Fruit fly (Drosophila melanogaster): ENCODE results near the gene VAChT.

The VAChT gene

DNA sequence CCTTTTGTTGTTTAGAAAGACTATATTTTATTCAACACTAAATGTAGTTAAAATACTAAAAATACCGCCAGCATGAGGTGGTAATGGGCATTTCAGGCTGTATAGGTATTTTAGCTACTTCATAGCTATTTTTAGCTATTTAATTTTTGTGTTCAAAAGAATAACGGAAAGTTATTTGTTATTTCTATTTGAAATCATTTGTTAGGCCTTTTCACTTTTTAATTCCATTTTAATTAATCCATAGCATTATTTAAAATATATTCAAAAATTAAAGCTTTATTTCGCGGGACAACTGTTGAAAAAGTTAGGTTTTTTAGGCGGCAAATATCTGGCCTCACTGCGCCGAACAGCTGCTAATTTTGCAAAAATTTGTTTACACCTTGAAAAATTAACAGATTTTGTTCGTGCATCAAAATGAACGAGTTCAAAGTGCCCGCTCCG lies 27.8 kb upstream of the VAChT start, which contains the start of the genes dind and CG7706 (continued):
- TF ChIP-seq ssp (GFP tag; IDR thresholded peaks at IDR 0.05) (peak; percentile 86), BEAF-32 (GFP tag; optimal IDR thresholded peaks at IDR 0.05) (peak; percentile 27), TFAM (GFP tag; optimal IDR thresholded peaks at IDR 0.05) (no peak), CG1832 (GFP tag; optimal IDR thresholded peaks at IDR 0.05) (no peak), Vsx1 (GFP tag; optimal IDR thresholded peaks at IDR 0.05) (no peak), pum (GFP tag; optimal IDR thresholded peaks at IDR 0.05) (no peak), en (GFP tag; optimal IDR thresholded peaks at IDR 0.05) (no peak), nom (GFP tag; optimal IDR thresholded peaks at IDR 0.05) (no peak), CG10462 (GFP tag; optimal IDR thresholded peaks at IDR 0.05) (no peak), slbo (GFP tag; IDR thresholded peaks at IDR 0.05) (peak; percentile 42; the same call in 1 of the 2 replicates), btn (GFP tag; optimal IDR thresholded peaks at IDR 0.05) (no peak), CG16813 (GFP tag; IDR thresholded peaks at IDR 0.05; ENCODE audit: partially characterized antibody) (no peak), HmgZ (tag; optimal IDR thresholded peaks at IDR 0.05) (peak; percentile 15), Med (GFP tag) (peak; percentile 3), sim (GFP tag; IDR thresholded peaks at IDR 0.05) (no peak), Lhr (GFP tag; optimal IDR thresholded peaks at IDR 0.05) (no peak), CG8089 (GFP tag; optimal IDR thresholded peaks at IDR 0.05) (no peak), CG11560 (tag; IDR thresholded peaks at IDR 0.05) (no peak), Nf-YA (GFP tag; IDR thresholded peaks at IDR 0.05) (no peak), eyg (GFP tag; optimal IDR thresholded peaks at IDR 0.05) (no peak), Doc3 (GFP tag; IDR thresholded peaks at IDR 0.05; ENCODE audit: partially characterized antibody) (no peak), CoRest (tag; optimal IDR thresholded peaks at IDR 0.05) (peak; percentile 44), CG13775 (GFP tag; optimal IDR thresholded peaks at IDR 0.05) (peak; percentile 15), CG2116 (GFP tag; optimal IDR thresholded peaks at IDR 0.05) (peak; percentile 54), CG5953 (GFP tag; IDR thresholded peaks at IDR 0.05) (no peak), crp (GFP tag; optimal IDR thresholded peaks at IDR 0.05) (peak; percentile 32 to 89), CG9727 (GFP tag; optimal IDR thresholded peaks at IDR 0.05) (no peak), CG17328 (GFP tag; IDR thresholded peaks at IDR 0.05) (no peak), pan (optimal IDR thresholded peaks at IDR 0.05) (no peak), pan (GFP tag; optimal IDR thresholded peaks at IDR 0.05 in 1 of 2, IDR thresholded peaks at IDR 0.05 in 1 of 2) (no peak), CG14965 (GFP tag; optimal IDR thresholded peaks at IDR 0.05; ENCODE audit: borderline replicate concordance) (no peak), D (optimal IDR thresholded peaks at IDR 0.05) (no peak), D (GFP tag; optimal IDR thresholded peaks at IDR 0.05) (no peak), CG5245 (GFP tag; optimal IDR thresholded peaks at IDR 0.05) (no peak), MESR4 (GFP tag; optimal IDR thresholded peaks at IDR 0.05) (no peak), CG10979 (tag; optimal IDR thresholded peaks at IDR 0.05) (peak; percentile 6), Dll (GFP tag; IDR thresholded peaks at IDR 0.05; ENCODE audit: partially characterized antibody) (no peak), gfzf (GFP tag; optimal IDR thresholded peaks at IDR 0.05) (peak; percentile 72), pho (GFP tag; optimal IDR thresholded peaks at IDR 0.05) (no peak), gt (GFP tag; IDR thresholded peaks at IDR 0.05) (no peak), row (GFP tag; IDR thresholded peaks at IDR 0.05) (peak; percentile 72), HLH54F (GFP tag; optimal IDR thresholded peaks at IDR 0.05) (no peak), ind (GFP tag; optimal IDR thresholded peaks at IDR 0.05) (no peak), Dip2 (GFP tag; IDR thresholded peaks at IDR 0.05) (no peak), CG30403 (GFP tag; optimal IDR thresholded peaks at IDR 0.05) (peak; percentile 12), sens-2 (GFP tag; IDR thresholded peaks at IDR 0.05) (no peak), CG18011 (GFP tag; optimal IDR thresholded peaks at IDR 0.05) (peak; percentile 42), scrt (GFP tag; optimal IDR thresholded peaks at IDR 0.05) (peak; percentile 69), CG12155 (GFP tag; optimal IDR thresholded peaks at IDR 0.05) (peak; percentile 0), CG1024 (GFP tag; IDR thresholded peaks at IDR 0.05) (no peak), Dfd (GFP tag; optimal IDR thresholded peaks at IDR 0.05) (no peak), CG16815 (GFP tag; optimal IDR thresholded peaks at IDR 0.05) (no peak)

All from whole organism, embryonic.